Fruit fly (Drosophila melanogaster): ENCODE data around the gene CG9213.
A peak's percentile ranks its signal among the peaks of the same experiment; 100 is the strongest.

CG9213 gene

DNA sequence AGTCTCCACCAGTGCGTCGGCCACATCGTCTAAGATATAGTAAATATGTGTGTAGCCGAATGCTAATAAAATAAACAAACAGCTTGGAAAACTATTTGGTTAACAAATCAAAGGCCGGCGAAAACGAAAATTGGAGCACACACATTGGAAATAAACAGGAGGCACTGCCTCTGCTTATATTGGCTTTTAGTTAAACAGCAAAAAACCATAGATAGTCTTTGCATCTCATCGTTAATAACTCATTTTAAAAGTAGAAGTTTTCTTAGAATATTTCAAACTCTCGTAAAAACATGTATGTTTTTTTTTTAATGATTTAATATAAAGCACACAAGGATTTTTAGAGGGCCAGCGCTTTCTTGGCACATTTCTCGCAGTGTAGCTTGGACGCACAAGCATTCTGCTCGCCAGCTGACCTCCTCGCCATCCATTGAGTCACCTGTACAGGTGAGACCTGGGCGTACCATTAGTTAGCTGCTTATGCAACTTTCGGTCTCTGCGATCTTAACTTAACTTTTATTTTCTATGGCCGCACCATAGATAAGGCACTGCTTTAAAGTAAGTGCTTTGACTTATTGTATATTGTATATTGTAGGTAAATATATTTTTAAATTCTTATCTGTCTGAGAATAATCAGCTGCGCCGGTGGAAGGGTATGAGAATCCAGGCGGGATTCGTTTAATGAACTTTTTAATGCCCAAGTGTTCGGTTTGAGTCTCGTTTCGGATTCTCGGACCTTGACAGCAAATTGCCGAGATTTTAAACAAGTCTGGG, 17.6 kb upstream of the CG9213 start (continued):
- TF ChIP-seq D19B (GFP tag; optimal IDR thresholded peaks at IDR 0.05) (peak; percentile 9), CG10267 (tag; optimal IDR thresholded peaks at IDR 0.05) (no peak), twi (tag; optimal IDR thresholded peaks at IDR 0.05) (no peak), h (optimal IDR thresholded peaks at IDR 0.05) (no peak), CG11456 (GFP tag; IDR thresholded peaks at IDR 0.05) (peak; percentile 49; the same call in 1 of the 3 replicates), CG8089 (GFP tag; optimal IDR thresholded peaks at IDR 0.05) (peak; percentile 6), CG2889 (GFP tag; IDR thresholded peaks at IDR 0.05) (no peak), Eip74EF (GFP tag; optimal IDR thresholded peaks at IDR 0.05) (peak in 1 of 2 experiments; percentile 29), CrebB (tag; optimal IDR thresholded peaks at IDR 0.05) (no peak), lola (GFP tag; optimal IDR thresholded peaks at IDR 0.05) (peak in 1 of 3 experiments; percentile 7), CG3995 (GFP tag; optimal IDR thresholded peaks at IDR 0.05) (no peak), Antp (GFP tag; optimal IDR thresholded peaks at IDR 0.05) (no peak), PHDP (tag; optimal IDR thresholded peaks at IDR 0.05) (peak; percentile 59), vnd (GFP tag; IDR thresholded peaks at IDR 0.05; ENCODE audit: partially characterized antibody) (no peak), CG6765 (GFP tag; optimal IDR thresholded peaks at IDR 0.05) (peak; percentile 6), cwo (GFP tag; optimal IDR thresholded peaks at IDR 0.05) (peak; percentile 7), grn (GFP tag; optimal IDR thresholded peaks at IDR 0.05) (no peak), wek (GFP tag; optimal IDR thresholded peaks at IDR 0.05) (no peak), CG16863 (GFP tag; optimal IDR thresholded peaks at IDR 0.05) (peak; percentile 21), CG10543 (GFP tag; optimal IDR thresholded peaks at IDR 0.05) (no peak), CG12299 (tag; optimal IDR thresholded peaks at IDR 0.05) (no peak), Blimp-1 (GFP tag; optimal IDR thresholded peaks at IDR 0.05) (peak; percentile 38), Sox102F (GFP tag; optimal IDR thresholded peaks at IDR 0.05) (peak; percentile 58), da (GFP tag; optimal IDR thresholded peaks at IDR 0.05) (no peak), CG12155 (GFP tag; optimal IDR thresholded peaks at IDR 0.05) (no peak), Rx (GFP tag; IDR thresholded peaks at IDR 0.05) (no peak), CG12219 (GFP tag; optimal IDR thresholded peaks at IDR 0.05) (no peak), CG12659 (GFP tag; optimal IDR thresholded peaks at IDR 0.05) (peak; percentile 20), Myb (GFP tag; optimal IDR thresholded peaks at IDR 0.05) (peak; percentile 4), cg (GFP tag; optimal IDR thresholded peaks at IDR 0.05) (no peak), CG18011 (GFP tag; optimal IDR thresholded peaks at IDR 0.05) (no peak), CG7928 (GFP tag; optimal IDR thresholded peaks at IDR 0.05) (no peak), CG7786 (GFP tag; optimal IDR thresholded peaks at IDR 0.05) (peak; percentile 15), Six4 (GFP tag; optimal IDR thresholded peaks at IDR 0.05) (no peak), ara (GFP tag; IDR thresholded peaks at IDR 0.05) (no peak), CG10565 (GFP tag; optimal IDR thresholded peaks at IDR 0.05) (no peak), Hr78 (GFP tag; optimal IDR thresholded peaks at IDR 0.05) (peak in 1 of 2 experiments; percentile 42), bbx (GFP tag; IDR thresholded peaks at IDR 0.05; ENCODE audit: partially characterized antibody) (no peak), CG9727 (GFP tag; optimal IDR thresholded peaks at IDR 0.05) (peak; percentile 54), CG1647 (GFP tag; optimal IDR thresholded peaks at IDR 0.05) (no peak), CG2712 (tag; optimal IDR thresholded peaks at IDR 0.05) (peak; percentile 23), E2f2 (GFP tag; IDR thresholded peaks at IDR 0.05) (peak; percentile 32; the same call in 1 of the 2 replicates), pb (GFP tag; optimal IDR thresholded peaks at IDR 0.05) (no peak), CG10274 (GFP tag; optimal IDR thresholded peaks at IDR 0.05) (no peak), Neu2 (GFP tag; optimal IDR thresholded peaks at IDR 0.05; ENCODE audit: borderline replicate concordance) (no peak), fru (optimal IDR thresholded peaks at IDR 0.05) (no peak), nom (GFP tag; optimal IDR thresholded peaks at IDR 0.05) (no peak), CG3163 (GFP tag; optimal IDR thresholded peaks at IDR 0.05) (no peak), Atf6 (GFP tag; IDR thresholded peaks at IDR 0.05) (peak; percentile 63)
